Fruit fly (Drosophila melanogaster) Kc167 (cell line): ENCODE data around the gene CG17129.

Experiments
- Myc ChIP-seq: fragments of >200 bp; optimal IDR thresholded peaks from 2 replicates; lab custom pipeline; 2017; ENCODE audit warnings: missing external identifiers
- Sin3A ChIP-seq: fragments of >200 bp; optimal IDR thresholded peaks from 2 replicates; lab custom pipeline; 2018; ENCODE audit warnings: missing external identifiers
- h ChIP-seq: fragments of >200 bp; optimal IDR thresholded peaks from 3 replicates; lab custom pipeline; 2018; ENCODE audit warnings: missing external identifiers
- insv ChIP-seq: fragments of >200 bp; optimal IDR thresholded peaks from 3 replicates; lab custom pipeline; 2018; ENCODE audit warnings: missing external identifiers
- psq ChIP-seq: fragments of >200 bp; optimal IDR thresholded peaks from 2 replicates; lab custom pipeline; 2017; ENCODE audit warnings: missing external identifiers
- ttk ChIP-seq: sonication (Bioruptor generic); optimal IDR thresholded peaks from 2 replicates; lab custom pipeline; 2017; ENCODE audit warnings: missing external identifiers

CG17129 gene

dm6 chr3L:639460-640103 is 40.5 kb downstream of the CG17129 start:
- TF ChIP-seq psq (lab: Kevin White, UChicago), result no peak
- no peak for TF ChIP-seq Myc (lab: Kevin White, UChicago)

- no peak for TF ChIP-seq psq (lab: Kevin White, UChicago)
- TF ChIP-seq Sin3A, result no peak
- no peak for TF ChIP-seq ttk
- no peak for TF ChIP-seq h
- TF ChIP-seq Myc (lab: Kevin White, UChicago), result no peak
- TF ChIP-seq insv, result no peak
These were observed 41.3 kb downstream of the CG17129 start for dm6 chr3L:638757-639353.

DNA sequence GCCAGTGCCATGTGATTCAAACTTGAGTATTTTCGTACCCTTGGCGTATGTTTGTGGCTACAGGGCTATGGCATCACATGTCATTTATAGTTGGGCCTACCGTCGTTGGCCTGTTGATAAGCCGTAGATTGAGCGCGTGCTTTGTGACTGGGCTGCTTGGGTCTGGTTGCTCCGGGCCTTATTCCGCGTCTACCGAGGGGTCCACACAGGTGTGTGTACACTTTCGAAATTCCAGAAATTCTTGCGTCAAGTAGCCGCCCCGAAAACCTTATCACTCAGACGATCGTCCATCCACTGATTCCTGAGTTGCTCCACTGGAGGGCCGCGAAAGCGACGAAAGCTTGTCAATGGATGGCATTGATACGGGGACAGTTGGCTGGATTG is 42.1 kb downstream of the CG17129 start:
- TF ChIP-seq Myc (lab: Kevin White, UChicago) (no peak), Sin3A (no peak), h (no peak), ttk (no peak), psq (lab: Kevin White, UChicago) (no peak), insv (no peak)

DNA sequence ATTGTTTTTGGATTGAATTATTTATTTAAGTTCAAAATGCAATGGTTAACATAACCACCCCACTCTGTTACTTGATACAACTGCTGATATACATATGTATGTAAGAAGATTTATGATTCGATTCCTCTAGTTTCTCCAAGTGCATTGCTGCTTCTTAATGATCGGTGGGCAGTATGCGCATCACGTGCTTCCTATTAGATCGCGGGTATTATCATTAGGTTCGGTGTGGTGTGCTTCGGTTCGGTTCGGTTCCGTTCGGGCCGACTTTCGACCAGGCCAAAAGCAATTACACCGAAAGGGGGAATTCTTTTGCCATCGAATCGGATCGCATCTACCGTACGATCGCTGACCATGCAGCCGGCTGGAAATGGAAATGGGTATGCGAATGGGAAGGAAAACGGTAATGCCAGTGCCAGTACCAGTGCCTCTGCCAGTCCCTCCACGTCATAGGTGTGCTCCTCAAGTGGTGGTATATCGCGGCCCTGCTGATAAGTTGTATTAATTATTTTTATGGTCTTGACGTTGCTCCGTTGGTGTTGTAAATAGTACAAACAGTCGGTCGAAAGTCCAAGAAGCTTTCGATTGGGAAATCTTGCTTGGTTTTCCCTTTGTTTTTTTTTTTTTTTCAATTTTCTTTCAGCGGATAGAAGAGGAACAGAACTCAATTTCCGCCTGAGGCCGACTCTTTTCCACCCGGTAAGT is 42.6 kb downstream of the CG17129 start:
- TF ChIP-seq Sin3A (no peak), ttk (no peak), insv (no peak), h (no peak), psq (lab: Kevin White, UChicago) (no peak), Myc (lab: Kevin White, UChicago) (no peak)

DNA sequence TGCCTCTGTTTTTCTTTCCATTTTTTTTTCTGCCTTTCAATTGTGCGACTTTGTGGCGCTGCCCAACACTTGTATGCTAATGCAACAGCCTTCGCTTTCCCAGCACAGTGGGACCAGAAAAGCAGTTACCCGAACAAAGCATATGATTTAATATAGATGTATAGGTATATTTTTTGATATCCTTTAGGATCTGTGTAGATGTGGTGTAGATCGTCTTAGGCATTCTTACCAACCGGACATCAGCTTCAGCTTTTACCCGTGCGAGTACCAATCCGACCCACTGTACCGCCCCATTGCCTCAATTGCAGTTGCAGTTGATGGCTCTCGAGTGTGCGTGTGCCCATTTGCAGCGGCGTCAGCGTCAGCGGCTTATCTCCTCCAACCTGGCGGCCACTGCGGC is 43.7 kb downstream of the CG17129 start:
- no peak for TF ChIP-seq insv

DNA sequence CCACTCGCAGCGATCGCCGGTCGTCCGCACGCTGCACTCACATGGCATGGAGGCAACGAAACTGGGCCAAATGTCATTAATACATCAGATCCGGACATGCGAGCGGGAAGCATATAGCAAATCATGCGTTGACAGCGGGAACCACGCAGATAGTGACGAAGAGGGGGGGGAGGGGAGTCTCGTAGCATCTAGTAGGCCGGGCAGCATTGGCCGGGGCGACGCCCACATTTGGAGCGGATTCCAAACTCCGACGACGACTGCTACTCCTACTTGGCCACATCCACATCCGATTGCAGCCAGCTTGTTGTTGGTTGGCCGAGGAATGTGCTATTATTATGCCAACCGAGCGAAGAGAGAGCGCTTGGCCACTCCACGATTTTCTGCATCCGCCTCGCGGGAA is 44.6 kb downstream of the CG17129 start:
- no peak for TF ChIP-seq h
- no peak for TF ChIP-seq psq (lab: Kevin White, UChicago)
- TF ChIP-seq insv, result no peak
- no peak for TF ChIP-seq Myc (lab: Kevin White, UChicago)
- TF ChIP-seq ttk, result no peak
- TF ChIP-seq Sin3A, result no peak

- TF ChIP-seq h, result no peak
- TF ChIP-seq Sin3A, result no peak
- TF ChIP-seq psq (lab: Kevin White, UChicago), result no peak
These were observed 45.1 kb downstream of the CG17129 start for dm6 chr3L:635016-635363.

dm6 chr3L:634319-635015 is 45.7 kb downstream of the CG17129 start:
- no peak for TF ChIP-seq insv
- peak; percentile 79 for TF ChIP-seq h

DNA sequence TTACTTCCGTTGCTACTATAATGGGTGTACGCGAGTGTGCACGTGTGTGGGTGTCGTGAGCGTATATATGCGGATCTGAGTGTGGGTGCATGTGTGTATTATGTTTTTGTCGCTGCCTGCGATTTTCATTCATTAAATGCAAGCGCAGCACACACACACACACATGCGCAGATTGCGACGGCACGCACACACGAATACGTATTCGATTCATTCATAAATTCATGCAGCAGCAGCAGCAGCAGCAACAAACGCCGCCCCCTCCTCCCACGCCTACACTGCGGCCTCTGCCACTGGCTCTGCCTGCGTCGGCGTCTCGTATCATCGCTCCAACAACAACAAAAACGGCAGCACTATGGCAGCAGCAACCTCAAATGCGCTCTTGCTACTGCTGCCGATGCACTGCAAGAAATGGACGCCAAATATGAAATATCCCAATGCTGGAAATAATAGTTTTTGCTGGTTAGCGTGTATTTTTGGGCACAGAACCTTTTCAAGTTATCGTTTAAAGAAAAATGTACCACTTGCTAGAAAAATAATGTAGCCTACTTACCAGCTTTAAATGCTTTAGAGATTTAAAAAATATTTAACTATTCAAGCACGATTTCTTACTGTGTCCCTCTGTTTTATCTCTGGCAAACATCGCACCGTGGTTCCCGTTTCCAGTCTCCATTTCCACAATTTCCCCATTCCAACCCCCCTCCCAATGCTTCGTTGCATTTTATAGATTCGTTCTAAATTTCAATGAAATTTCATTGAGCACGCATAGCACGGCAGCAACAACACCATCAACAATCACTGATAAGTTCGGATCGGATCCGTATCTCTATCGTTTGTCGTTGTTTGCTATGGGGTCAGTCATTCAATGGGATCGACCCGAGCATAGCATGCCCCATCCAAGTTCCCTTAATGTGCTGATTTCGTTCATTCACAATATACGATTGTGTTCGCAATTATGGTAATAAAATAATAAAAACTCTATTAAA is 46.6 kb downstream of the CG17129 start:
- TF ChIP-seq ttk (no peak), psq (lab: Kevin White, UChicago) (no peak), Myc (lab: Kevin White, UChicago) (no peak), Sin3A (no peak), insv (no peak), h (no peak)

DNA sequence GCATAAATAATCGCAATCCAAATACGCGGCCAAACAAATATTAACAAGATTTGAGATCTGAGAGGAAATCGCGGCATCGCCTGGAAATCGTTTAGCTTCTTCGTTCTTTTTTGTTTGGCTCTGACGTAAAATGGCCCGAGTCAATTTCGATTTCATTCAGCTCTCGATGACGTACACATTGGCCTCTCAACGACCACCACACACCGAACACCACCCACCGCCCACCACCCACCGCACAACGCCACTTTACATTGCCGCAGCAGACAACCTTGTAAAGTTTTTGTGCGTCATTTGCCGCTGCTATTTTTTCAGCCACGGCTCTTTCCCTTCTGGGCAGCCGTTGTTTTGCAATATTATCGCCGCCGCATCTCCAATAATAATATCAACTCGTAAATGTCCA is 48.1 kb downstream of the CG17129 start:
- TF ChIP-seq psq (lab: Kevin White, UChicago) (no peak), ttk (no peak), insv (no peak), Sin3A (no peak), Myc (lab: Kevin White, UChicago) (no peak), h (no peak)

DNA sequence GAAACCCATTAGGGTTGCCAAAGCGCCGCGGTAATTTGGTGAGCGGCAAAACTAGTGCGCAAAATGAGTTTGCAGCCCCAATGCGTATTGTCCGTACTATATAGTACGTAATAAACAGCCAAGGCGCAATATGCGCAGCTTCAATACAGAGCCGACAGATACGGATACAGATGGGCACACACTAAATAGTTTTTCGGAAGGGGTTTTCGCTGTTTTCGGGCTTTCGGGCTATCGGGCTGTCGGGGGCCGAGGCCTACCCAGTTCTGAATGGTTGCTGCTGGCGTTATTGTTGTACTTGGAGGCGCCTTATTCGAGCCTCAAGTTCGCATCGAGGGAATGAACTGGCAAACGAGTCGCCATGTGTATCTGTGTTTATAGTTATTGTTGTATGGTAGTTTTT is 49.5 kb downstream of the CG17129 start:
- TF ChIP-seq insv (no peak), Sin3A (no peak), Myc (lab: Kevin White, UChicago) (no peak), h (no peak), psq (lab: Kevin White, UChicago) (no peak), ttk (no peak)

DNA sequence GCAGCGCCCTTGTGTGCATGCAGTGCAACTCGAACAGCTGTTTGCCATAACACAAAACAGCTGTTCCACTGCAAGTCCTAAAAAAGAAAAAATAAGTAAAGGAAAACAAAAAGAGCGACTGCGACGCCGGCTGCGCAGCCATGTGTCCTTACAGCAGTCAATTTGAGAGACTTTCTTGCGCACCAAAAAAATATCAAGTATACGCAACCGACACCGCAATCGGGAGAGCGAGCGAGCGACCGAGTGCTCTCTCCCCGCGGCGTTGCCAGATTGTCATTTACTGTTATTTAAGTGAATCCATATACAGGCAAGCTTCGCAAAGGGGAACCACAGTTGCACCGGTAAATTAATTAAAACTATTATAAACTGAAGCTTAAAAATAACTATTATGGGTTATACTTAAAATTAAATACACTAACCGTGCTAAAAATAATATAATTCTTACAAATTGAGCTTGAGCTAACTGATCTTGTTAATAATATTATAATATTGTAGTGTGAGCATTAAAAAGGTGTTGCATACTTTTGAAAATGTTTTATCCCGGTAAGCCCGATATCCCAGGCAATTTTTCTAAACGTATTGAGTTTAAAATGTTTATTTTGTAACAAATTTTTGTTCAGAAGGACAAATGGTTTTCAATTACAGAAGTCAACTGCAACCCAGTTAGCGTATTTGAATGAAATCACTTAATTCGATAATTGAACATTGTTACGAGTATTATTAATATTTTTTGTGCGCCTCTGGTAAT is 50.0 kb downstream of the CG17129 start:
- TF ChIP-seq psq (lab: Kevin White, UChicago), result no peak
- TF ChIP-seq Myc (lab: Kevin White, UChicago), result no peak
- no peak for TF ChIP-seq h
